Worm (Caenorhabditis elegans): Measurements from ENCODE around the gene spig-6.

spig-6 gene

ce11 chrV:16480919-16481630 is at the start of gene spig-6, which contains the start of gene F57E7.4:
Gene spig-6 (plus strand): TSS chrV:16481580.
Gene F57E7.4 (minus strand): TSS chrV:16481019.
- no peak for TF ChIP-seq blmp-1 (tag; optimal IDR thresholded peaks at IDR 0.05; ENCODE audit: insufficient read depth)
- no peak for TF ChIP-seq nhr-77 (tag; optimal IDR thresholded peaks at IDR 0.05)
- TF ChIP-seq dmd-4 (tag; optimal IDR thresholded peaks at IDR 0.05) = no peak
- no peak for TF ChIP-seq mab-5 (tag; optimal IDR thresholded peaks at IDR 0.05)
- TF ChIP-seq Y55F3AM.14 (GFP tag; optimal IDR thresholded peaks at IDR 0.05) = no peak
- TF ChIP-seq crh-2 (tag; optimal IDR thresholded peaks at IDR 0.05) = no peak
- no peak for TF ChIP-seq sma-9 (GFP tag; optimal IDR thresholded peaks at IDR 0.05)
- no peak for TF ChIP-seq sma-9 (tag; optimal IDR thresholded peaks at IDR 0.05)
- TF ChIP-seq nhr-10 (tag; optimal IDR thresholded peaks at IDR 0.05) = no peak
- no peak for TF ChIP-seq lin-11 (tag; optimal IDR thresholded peaks at IDR 0.05)
- no peak for TF ChIP-seq lin-39 (tag; optimal IDR thresholded peaks at IDR 0.05)
- TF ChIP-seq unc-62 (GFP tag; optimal IDR thresholded peaks at IDR 0.05) = no peak
- no peak for TF ChIP-seq ceh-16 (tag; optimal IDR thresholded peaks at IDR 0.05)

ce11 chrV:16433471-16433870 is 47.9 kb upstream of the spig-6 start, which contains the start of gene clec-234:
Gene clec-234 (minus strand): TSS chrV:16433571.
- TF ChIP-seq lin-13 (GFP tag; optimal IDR thresholded peaks at IDR 0.05) (no peak), C34F6.9 (tag; optimal IDR thresholded peaks at IDR 0.05) (no peak), Y55F3AM.14 (GFP tag; optimal IDR thresholded peaks at IDR 0.05) (no peak), unc-62 (GFP tag; optimal IDR thresholded peaks at IDR 0.05) (no peak), nhr-129 (tag; optimal IDR thresholded peaks at IDR 0.05) (no peak), snpc-4 (tag; optimal IDR thresholded peaks at IDR 0.05) (no peak), lsy-2 (tag; optimal IDR thresholded peaks at IDR 0.05) (no peak)

ce11 chrV:16435510-16435909 is 45.9 kb upstream of the spig-6 start, which contains the start of the genes F26D2.13 and F26D2.14:
Gene F26D2.13 (minus strand): TSS chrV:16435610.
Gene F26D2.14 (plus strand): TSS chrV:16435855.
- no peak for TF ChIP-seq nhr-23 (tag; optimal IDR thresholded peaks at IDR 0.05)
- no peak for TF ChIP-seq sma-9 (GFP tag; optimal IDR thresholded peaks at IDR 0.05)
- no peak for TF ChIP-seq sma-9 (tag; optimal IDR thresholded peaks at IDR 0.05)
- TF ChIP-seq ztf-1 (GFP tag; conservative IDR thresholded peaks at IDR 0.05) = no peak
- TF ChIP-seq ceh-16 (tag; optimal IDR thresholded peaks at IDR 0.05) = no peak
- no peak for TF ChIP-seq nhr-10 (tag; optimal IDR thresholded peaks at IDR 0.05)
- no peak for TF ChIP-seq nhr-129 (tag; optimal IDR thresholded peaks at IDR 0.05)
- no peak for TF ChIP-seq skn-1 (tag; optimal IDR thresholded peaks at IDR 0.05)
- no peak for TF ChIP-seq fos-1 (tag; optimal IDR thresholded peaks at IDR 0.05)
- no peak for TF ChIP-seq mab-5 (tag; optimal IDR thresholded peaks at IDR 0.05)
- TF ChIP-seq unc-39 (tag; optimal IDR thresholded peaks at IDR 0.05) = no peak
- TF ChIP-seq nhr-237 (tag; optimal IDR thresholded peaks at IDR 0.05) = no peak
- TF ChIP-seq F13H6.1 (tag; optimal IDR thresholded peaks at IDR 0.05) = no peak
- TF ChIP-seq nhr-77 (tag; optimal IDR thresholded peaks at IDR 0.05) = no peak
- TF ChIP-seq nhr-21 (tag; optimal IDR thresholded peaks at IDR 0.05) = no peak
- no peak for TF ChIP-seq sem-4 (tag; optimal IDR thresholded peaks at IDR 0.05)
- no peak for TF ChIP-seq nhr-12 (tag; optimal IDR thresholded peaks at IDR 0.05)
- TF ChIP-seq ztf-11 (tag; optimal IDR thresholded peaks at IDR 0.05) = no peak
- TF ChIP-seq egl-27 (tag; optimal IDR thresholded peaks at IDR 0.05) = no peak
- no peak for TF ChIP-seq gmeb-1 (tag; optimal IDR thresholded peaks at IDR 0.05)
- TF ChIP-seq unc-55 (GFP tag; optimal IDR thresholded peaks at IDR 0.05) = no peak

ce11 chrV:16437546-16437945 is 43.8 kb upstream of the spig-6 start, which contains the start of gene F26D2.15:
Gene F26D2.15 (plus strand): TSS chrV:16437846.
- TF ChIP-seq elt-1 (tag; optimal IDR thresholded peaks at IDR 0.05) (no peak), crh-2 (tag; optimal IDR thresholded peaks at IDR 0.05) (no peak), mab-5 (tag; optimal IDR thresholded peaks at IDR 0.05) (no peak), nhr-10 (tag; optimal IDR thresholded peaks at IDR 0.05) (no peak)

- TF ChIP-seq sma-3 (GFP tag; optimal IDR thresholded peaks at IDR 0.05) = no peak
- TF ChIP-seq nhr-237 (tag; optimal IDR thresholded peaks at IDR 0.05) = no peak
- no peak for TF ChIP-seq unc-55 (GFP tag; optimal IDR thresholded peaks at IDR 0.05)
- no peak for TF ChIP-seq lin-39 (tag; optimal IDR thresholded peaks at IDR 0.05)
- no peak for TF ChIP-seq fos-1 (tag; optimal IDR thresholded peaks at IDR 0.05)
- no peak for TF ChIP-seq elt-1 (tag; optimal IDR thresholded peaks at IDR 0.05)
- TF ChIP-seq gmeb-1 (tag; optimal IDR thresholded peaks at IDR 0.05) = no peak
- no peak for TF ChIP-seq nhr-11 (tag; optimal IDR thresholded peaks at IDR 0.05)
Measured at ce11 chrV:16443626-16444025, 37.8 kb upstream of the spig-6 start, which contains the start of gene srh-141. Gene srh-141 (plus strand): TSS chrV:16443926.
